Fruit fly (Drosophila melanogaster): ENCODE measurements around the gene CG3225.

Gene CG3225

DNA sequence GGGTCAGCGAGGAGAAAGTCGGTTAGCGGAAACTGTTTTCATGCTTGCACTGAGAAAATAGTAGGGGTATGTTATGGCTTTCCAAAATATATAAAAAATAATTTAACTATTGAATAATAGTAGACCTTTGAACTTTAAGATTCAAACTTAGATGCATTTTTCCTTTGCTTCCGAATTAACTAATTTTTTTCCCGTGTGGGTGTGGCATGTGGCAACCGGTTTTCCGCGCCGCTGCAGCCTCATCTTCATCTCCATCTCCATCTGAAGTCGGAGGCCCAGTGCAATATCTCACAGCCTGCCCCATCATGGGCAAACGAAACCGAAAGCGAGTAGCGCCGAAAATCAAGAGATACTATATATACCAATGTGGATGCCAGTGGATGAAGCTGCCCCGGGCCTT is 20.4 kb downstream of the CG3225 start (continued):
- TF ChIP-seq CG14710 (tag; optimal IDR thresholded peaks at IDR 0.05), result peak; percentile 27
- no peak for TF ChIP-seq aop (GFP tag; IDR thresholded peaks at IDR 0.05)
- TF ChIP-seq amos (GFP tag; IDR thresholded peaks at IDR 0.05; ENCODE audit: partially characterized antibody), result no peak
- TF ChIP-seq org-1 (GFP tag; optimal IDR thresholded peaks at IDR 0.05), result no peak
- peak; percentile 67 for TF ChIP-seq ara (GFP tag; IDR thresholded peaks at IDR 0.05)
- TF ChIP-seq MBD-R2 (GFP tag; IDR thresholded peaks at IDR 0.05), result no peak
- TF ChIP-seq CG10979 (tag; optimal IDR thresholded peaks at IDR 0.05), result peak; percentile 10
- no peak for TF ChIP-seq CG8388 (GFP tag; optimal IDR thresholded peaks at IDR 0.05)
- no peak for TF ChIP-seq btn (GFP tag; optimal IDR thresholded peaks at IDR 0.05)
- no peak for TF ChIP-seq fd102C (GFP tag; optimal IDR thresholded peaks at IDR 0.05)
- TF ChIP-seq nom (GFP tag; optimal IDR thresholded peaks at IDR 0.05), result peak; percentile 8
- no peak for TF ChIP-seq Nf-YC (tag; optimal IDR thresholded peaks at IDR 0.05)
- TF ChIP-seq shn (GFP tag; optimal IDR thresholded peaks at IDR 0.05), result no peak
- TF ChIP-seq unpg (GFP tag; optimal IDR thresholded peaks at IDR 0.05), result no peak
- no peak for TF ChIP-seq Eip74EF (GFP tag; optimal IDR thresholded peaks at IDR 0.05)
- TF ChIP-seq jigr1 (GFP tag; IDR thresholded peaks at IDR 0.05), result no peak
- no peak for TF ChIP-seq CG12155 (GFP tag; optimal IDR thresholded peaks at IDR 0.05)
- no peak for TF ChIP-seq CG6654 (GFP tag; optimal IDR thresholded peaks at IDR 0.05)
- TF ChIP-seq sens (GFP tag), result peak; percentile 59
- no peak for TF ChIP-seq CG17612 (GFP tag; IDR thresholded peaks at IDR 0.05)
- peak; percentile 73 for TF ChIP-seq Drgx (GFP tag; IDR thresholded peaks at IDR 0.05)
- no peak for TF ChIP-seq Oaz (GFP tag; IDR thresholded peaks at IDR 0.05)
- TF ChIP-seq eyg (GFP tag; optimal IDR thresholded peaks at IDR 0.05), result no peak
- TF ChIP-seq gsb (GFP tag; IDR thresholded peaks at IDR 0.05), result no peak
- no peak for TF ChIP-seq pho (GFP tag; optimal IDR thresholded peaks at IDR 0.05)
- TF ChIP-seq CG14050 (GFP tag; IDR thresholded peaks at IDR 0.05), result no peak
- no peak for TF ChIP-seq Dll (GFP tag; IDR thresholded peaks at IDR 0.05; ENCODE audit: partially characterized antibody)
- 0 out of 2 replicates have a peak, but pooled peaks have one; percentile 34 for TF ChIP-seq CG6689 (GFP tag; IDR thresholded peaks at IDR 0.05)
- TF ChIP-seq Sry-δ (GFP tag; optimal IDR thresholded peaks at IDR 0.05), result no peak
- no peak for TF ChIP-seq Lhr (GFP tag; optimal IDR thresholded peaks at IDR 0.05)
- TF ChIP-seq row (GFP tag; IDR thresholded peaks at IDR 0.05), result no peak
- TF ChIP-seq CrebB (tag; optimal IDR thresholded peaks at IDR 0.05), result no peak
- TF ChIP-seq Rfx (GFP tag; IDR thresholded peaks at IDR 0.05), result no peak
- TF ChIP-seq CG11695 (GFP tag; IDR thresholded peaks at IDR 0.05), result no peak
- no peak for TF ChIP-seq esg (GFP tag; conservative IDR thresholded peaks at IDR 0.05)
- no peak for TF ChIP-seq CG34224 (GFP tag; IDR thresholded peaks at IDR 0.05; ENCODE audit: partially characterized antibody)
- no peak for TF ChIP-seq Ssrp (tag; optimal IDR thresholded peaks at IDR 0.05)
- no peak for TF ChIP-seq Scr (GFP tag; IDR thresholded peaks at IDR 0.05; ENCODE audit: partially characterized antibody)
- TF ChIP-seq pum (GFP tag; optimal IDR thresholded peaks at IDR 0.05), result no peak
- TF ChIP-seq Hmx (GFP tag; optimal IDR thresholded peaks at IDR 0.05), result no peak
- no peak for TF ChIP-seq CG15011 (GFP tag; optimal IDR thresholded peaks at IDR 0.05)
- peak in 1 of 3 experiments; percentile 26 for TF ChIP-seq lola (GFP tag; optimal IDR thresholded peaks at IDR 0.05)
- no peak for TF ChIP-seq corto (GFP tag; optimal IDR thresholded peaks at IDR 0.05)
- TF ChIP-seq CG3163 (GFP tag; optimal IDR thresholded peaks at IDR 0.05), result no peak
- no peak for TF ChIP-seq CG15479 (GFP tag; optimal IDR thresholded peaks at IDR 0.05)
- TF ChIP-seq CG17361 (GFP tag; IDR thresholded peaks at IDR 0.05), result 0 out of 3 replicates have a peak, but pooled peaks have one; percentile 16
- TF ChIP-seq Aef1 (GFP tag; IDR thresholded peaks at IDR 0.05), result no peak
- TF ChIP-seq CG9797 (GFP tag; optimal IDR thresholded peaks at IDR 0.05), result no peak
- no peak for TF ChIP-seq Deaf1 (tag; optimal IDR thresholded peaks at IDR 0.05)
- TF ChIP-seq ewg (GFP tag; optimal IDR thresholded peaks at IDR 0.05), result no peak
- TF ChIP-seq CG12071 (GFP tag; optimal IDR thresholded peaks at IDR 0.05), result no peak

Measured in whole organism, embryonic.